Fruit fly (Drosophila melanogaster) whole organism, prepupa: ENCODE data around the gene bcd.

Experiments
- Blimp-1 ChIP-seq: fragments of 200-800 bp; sonication (Bioruptor generic); optimal IDR thresholded peaks from 3 replicates; lab custom pipeline; 2017; ENCODE audit warnings: missing biosample characterization, missing genetic modification characterization, mild to moderate bottlenecking, moderate library complexity, missing genetic modification reagents
- CG10669 ChIP-seq: fragments of 200-800 bp; sonication (Bioruptor generic); optimal IDR thresholded peaks from 3 replicates; lab custom pipeline; 2018; ENCODE audit warnings: missing biosample characterization, mild to moderate bottlenecking, missing genetic modification characterization, moderate library complexity
- CG11294 ChIP-seq: fragments of 200-800 bp; sonication (Bioruptor generic); IDR thresholded peaks from 2 replicates; pipeline ENCODE4 v1.3.6; 2022; ENCODE audit warnings: missing biosample characterization, missing genetic modification characterization
- CG11762 ChIP-seq: fragments of 200-800 bp; sonication (Bioruptor generic); optimal IDR thresholded peaks from 3 replicates; lab custom pipeline; 2016; ENCODE audit warnings: missing biosample characterization, missing genetic modification characterization; ENCODE audit not compliant: insufficient read depth
- CG1621 ChIP-seq: fragments of 200-800 bp; sonication (Bioruptor generic); optimal IDR thresholded peaks from 3 replicates; lab custom pipeline; 2018; ENCODE audit warnings: missing biosample characterization, mild to moderate bottlenecking, missing genetic modification characterization
- CG16779 ChIP-seq: fragments of 200-800 bp; sonication (Bioruptor generic); optimal IDR thresholded peaks from 3 replicates; lab custom pipeline; 2017; ENCODE audit warnings: missing biosample characterization, mild to moderate bottlenecking, missing genetic modification characterization
- CG3032 ChIP-seq: fragments of 200-800 bp; optimal IDR thresholded peaks from 2 replicates; lab custom pipeline; 2019; ENCODE audit warnings: missing biosample characterization, mild to moderate bottlenecking, missing genetic modification characterization, moderate library complexity
- CG32006 ChIP-seq: fragments of 200-800 bp; sonication (Bioruptor generic); optimal IDR thresholded peaks from 3 replicates; lab custom pipeline; 2017; ENCODE audit warnings: missing biosample characterization, mild to moderate bottlenecking, missing genetic modification characterization
- CG34406 ChIP-seq: fragments of 200-800 bp; sonication (Bioruptor generic); optimal IDR thresholded peaks from 3 replicates; lab custom pipeline; 2016; ENCODE audit warnings: missing biosample characterization, missing genetic modification characterization
- CG4318 ChIP-seq: fragments of 200-800 bp; sonication (Bioruptor generic); optimal IDR thresholded peaks from 3 replicates; lab custom pipeline; 2017; ENCODE audit warnings: missing biosample characterization, mild to moderate bottlenecking, missing genetic modification characterization
- CG6163 ChIP-seq: fragments of 200-800 bp; sonication (Bioruptor generic); IDR thresholded peaks from 3 replicates; pipeline ENCODE4 v1.3.6; 2022; ENCODE audit warnings: missing biosample characterization, missing genetic modification characterization
- CG6276 ChIP-seq: fragments of 200-800 bp; sonication (Bioruptor generic); optimal IDR thresholded peaks from 2 replicates; lab custom pipeline; 2017; ENCODE audit warnings: missing biosample characterization, mild to moderate bottlenecking, missing genetic modification characterization
- CG6792 ChIP-seq: fragments of 200-800 bp; sonication (Bioruptor generic); optimal IDR thresholded peaks from 3 replicates; lab custom pipeline; 2016; ENCODE audit warnings: missing biosample characterization, missing genetic modification characterization
- CG6808 ChIP-seq: fragments of 200-800 bp; sonication (Bioruptor generic); optimal IDR thresholded peaks from 3 replicates; lab custom pipeline; 2017; ENCODE audit warnings: missing biosample characterization, missing genetic modification characterization, mild to moderate bottlenecking, moderate library complexity, missing genetic modification reagents
- CG6854 ChIP-seq: fragments of 200-800 bp; sonication (Bioruptor generic); optimal IDR thresholded peaks from 2 replicates; lab custom pipeline; 2017; ENCODE audit warnings: missing biosample characterization, mild to moderate bottlenecking, missing genetic modification characterization
- CG8319 ChIP-seq: fragments of 200-800 bp; sonication (Bioruptor generic); optimal IDR thresholded peaks from 3 replicates; lab custom pipeline; 2016; ENCODE audit warnings: missing biosample characterization, missing genetic modification characterization
- CG8632 ChIP-seq: fragments of 200-800 bp; sonication (Bioruptor generic); optimal IDR thresholded peaks from 3 replicates; lab custom pipeline; 2016; ENCODE audit warnings: missing biosample characterization, missing genetic modification characterization
- CG9139 ChIP-seq: fragments of 200-800 bp; sonication (Bioruptor generic); optimal IDR thresholded peaks from 3 replicates; lab custom pipeline; 2017; ENCODE audit warnings: missing biosample characterization, mild to moderate bottlenecking, missing genetic modification characterization
- Eip75B ChIP-seq: fragments of 200-800 bp; sonication (Bioruptor generic); optimal IDR thresholded peaks from 3 replicates; lab custom pipeline; 2016; ENCODE audit warnings: missing biosample characterization, missing genetic modification characterization
- Eip93F ChIP-seq: fragments of 200-800 bp; sonication (Bioruptor generic); optimal IDR thresholded peaks from 2 replicates; lab custom pipeline; 2016; ENCODE audit warnings: missing biosample characterization, mild to moderate bottlenecking, missing genetic modification characterization
- Ets96B ChIP-seq: fragments of 200-800 bp; optimal IDR thresholded peaks from 2 replicates; lab custom pipeline; 2019; ENCODE audit warnings: missing biosample characterization, mild to moderate bottlenecking, missing genetic modification characterization, moderate library complexity
- Lpt ChIP-seq: fragments of 200-800 bp; sonication (Bioruptor generic); optimal IDR thresholded peaks from 3 replicates; lab custom pipeline; 2016; ENCODE audit warnings: missing biosample characterization, missing genetic modification characterization
- Smox ChIP-seq: fragments of 200-800 bp; sonication (Bioruptor generic); optimal IDR thresholded peaks from 3 replicates; lab custom pipeline; 2016; ENCODE audit warnings: missing biosample characterization, missing genetic modification characterization
- Sox102F ChIP-seq: fragments of 200-800 bp; sonication (Bioruptor generic); optimal IDR thresholded peaks from 2 replicates; lab custom pipeline; 2016; ENCODE audit warnings: missing biosample characterization, mild to moderate bottlenecking, missing genetic modification characterization
- Sox15 ChIP-seq: fragments of 200-800 bp; sonication (Bioruptor generic); optimal IDR thresholded peaks from 3 replicates; lab custom pipeline; 2016; ENCODE audit warnings: missing biosample characterization, missing genetic modification characterization
- achi ChIP-seq: fragments of 200-800 bp; sonication (Bioruptor generic); optimal IDR thresholded peaks from 3 replicates; lab custom pipeline; 2016; ENCODE audit warnings: missing biosample characterization, missing genetic modification characterization
- acj6 ChIP-seq: fragments of 200-800 bp; sonication (Bioruptor generic); optimal IDR thresholded peaks from 3 replicates; lab custom pipeline; 2016; ENCODE audit warnings: missing biosample characterization, missing genetic modification characterization
- cyc ChIP-seq: fragments of 200-800 bp; sonication (Bioruptor generic); optimal IDR thresholded peaks from 3 replicates; lab custom pipeline; 2016; ENCODE audit warnings: missing biosample characterization, missing genetic modification characterization
- dsx ChIP-seq: fragments of 200-800 bp; optimal IDR thresholded peaks from 3 replicates; lab custom pipeline; 2019; ENCODE audit warnings: missing biosample characterization, mild to moderate bottlenecking, missing genetic modification characterization, moderate library complexity; ENCODE audit not compliant: poor library complexity, severe bottlenecking
- esn ChIP-seq: fragments of 200-800 bp; sonication (Bioruptor generic); optimal IDR thresholded peaks from 2 replicates; lab custom pipeline; 2016; ENCODE audit warnings: missing biosample characterization, mild to moderate bottlenecking, missing genetic modification characterization, moderate library complexity
- fd85E ChIP-seq: fragments of 200-800 bp; sonication (Bioruptor generic); optimal IDR thresholded peaks from 3 replicates; lab custom pipeline; 2016; ENCODE audit warnings: missing biosample characterization, missing genetic modification characterization
- fkh ChIP-seq: fragments of 200-800 bp; sonication (Bioruptor generic); optimal IDR thresholded peaks from 3 replicates; lab custom pipeline; 2017; ENCODE audit warnings: missing biosample characterization, mild to moderate bottlenecking, missing genetic modification characterization, moderate library complexity
- net ChIP-seq: fragments of 200-800 bp; sonication (Bioruptor generic); optimal IDR thresholded peaks from 3 replicates; lab custom pipeline; 2016; ENCODE audit warnings: missing biosample characterization, missing genetic modification characterization
- pdm3 ChIP-seq: fragments of 200-800 bp; sonication (Bioruptor generic); optimal IDR thresholded peaks from 3 replicates; lab custom pipeline; 2016; ENCODE audit warnings: missing biosample characterization, missing genetic modification characterization
- spab ChIP-seq: fragments of 200-800 bp; sonication (Bioruptor generic); optimal IDR thresholded peaks from 2 replicates; lab custom pipeline; 2017; ENCODE audit warnings: missing biosample characterization, mild to moderate bottlenecking, missing genetic modification characterization, missing genetic modification reagents
- ss ChIP-seq, 2 experiments: fragments of 200-800 bp; sonication (Bioruptor generic); optimal IDR thresholded peaks; 2 replicates in 1 of 2; 3 replicates in 1 of 2; lab custom pipeline; 2017 to 2018; ENCODE audit warnings: mild to moderate bottlenecking in 2 of 2, missing biosample characterization in 2 of 2, missing genetic modification characterization in 2 of 2, moderate library complexity in 1 of 2
- svp ChIP-seq: fragments of 200-800 bp; sonication (Bioruptor generic); peaks from one replicate; lab custom pipeline; 2016; ENCODE audit warnings: missing biosample characterization, missing genetic modification characterization
- topi ChIP-seq: fragments of 200-800 bp; sonication (Bioruptor generic); optimal IDR thresholded peaks from 3 replicates; lab custom pipeline; 2016; ENCODE audit warnings: missing biosample characterization, missing genetic modification characterization
- vri ChIP-seq: fragments of 200-800 bp; sonication (Bioruptor generic); optimal IDR thresholded peaks from 3 replicates; lab custom pipeline; 2016; ENCODE audit warnings: missing biosample characterization, mild to moderate bottlenecking, missing genetic modification characterization

Gene bcd

dm6 chr3R:6754104-6754951 is 4.9 kb downstream of the bcd start, which contains the start of gene zen:
Gene zen, minus strand, starts transcription at chr3R:6754194.
- TF ChIP-seq CG11762 (GFP tag; lab: Kevin White, UChicago): no peak
- TF ChIP-seq fd85E (GFP tag; lab: Kevin White, UChicago): no peak
- no peak for TF ChIP-seq CG11294
- no peak for TF ChIP-seq dsx (GFP tag; lab: Kevin White, UChicago)
- TF ChIP-seq spab (GFP tag; lab: Kevin White, UChicago): no peak
- no peak for TF ChIP-seq Sox15 (GFP tag; lab: Kevin White, UChicago)
- TF ChIP-seq pdm3: no peak
- TF ChIP-seq CG3032: no peak
- no peak for TF ChIP-seq Blimp-1
- no peak for TF ChIP-seq CG6276 (GFP tag; lab: Kevin White, UChicago)
- no peak for TF ChIP-seq CG6854 (GFP tag; lab: Kevin White, UChicago)
- no peak for TF ChIP-seq Ets96B (tag; lab: Kevin White, UChicago)
- TF ChIP-seq net (GFP tag; lab: Kevin White, UChicago): no peak
- no peak for TF ChIP-seq Smox
- no peak for TF ChIP-seq CG6808 (GFP tag; lab: Kevin White, UChicago)
- TF ChIP-seq, all 60 proteins: peak for 0

DNA sequence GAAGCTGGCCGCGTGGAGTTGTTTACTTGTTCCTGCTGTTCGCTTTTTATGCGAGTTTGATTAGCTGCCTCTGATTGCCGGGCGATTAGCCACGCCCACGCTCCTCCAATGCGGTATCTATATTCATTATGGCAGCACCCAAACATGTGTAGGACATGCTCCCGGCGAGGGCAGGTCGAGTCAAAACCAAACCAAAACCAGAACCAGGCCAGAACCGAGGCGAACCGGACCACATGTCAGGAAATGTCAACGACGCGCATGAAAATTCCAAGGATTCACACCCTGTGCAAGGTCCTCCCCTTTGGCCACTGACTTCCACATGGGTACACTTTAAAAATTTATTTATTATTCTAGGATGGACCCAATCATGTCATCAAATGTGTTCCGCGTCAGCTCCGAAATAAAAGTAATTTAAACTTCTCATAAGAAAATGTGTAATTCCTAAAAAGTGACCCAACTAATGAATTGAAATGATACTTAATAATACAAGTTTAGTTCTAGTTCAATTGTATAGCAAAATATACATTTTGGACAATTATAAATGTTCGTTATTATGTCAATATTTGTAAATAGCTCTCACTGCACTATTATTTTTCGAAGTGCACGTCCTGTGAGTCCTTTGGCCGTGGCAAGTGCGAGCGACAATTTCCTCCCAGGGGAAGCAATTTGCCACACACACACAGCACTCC is 7.7 kb downstream of the bcd start:
- no peak for TF ChIP-seq CG6163 (GFP tag; lab: Robert Waterston, UW)
- TF ChIP-seq Eip75B (GFP tag; lab: Kevin White, UChicago): no peak
- TF ChIP-seq CG8632 (GFP tag; lab: Kevin White, UChicago): no peak
- TF ChIP-seq achi (GFP tag; lab: Kevin White, UChicago): no peak
- TF ChIP-seq CG10669 (GFP tag; lab: Kevin White, UChicago): no peak
- no peak for TF ChIP-seq Sox15 (GFP tag; lab: Kevin White, UChicago)
- no peak for TF ChIP-seq Sox102F (GFP tag; lab: Kevin White, UChicago)
- no peak for TF ChIP-seq Eip93F (GFP tag; lab: Kevin White, UChicago)
- no peak for TF ChIP-seq CG6854 (GFP tag; lab: Kevin White, UChicago)
- TF ChIP-seq svp (GFP tag; lab: Kevin White, UChicago): no peak
- TF ChIP-seq CG8319 (GFP tag; lab: Kevin White, UChicago): no peak
- no peak for TF ChIP-seq dsx (GFP tag; lab: Kevin White, UChicago)
- TF ChIP-seq acj6: no peak

DNA sequence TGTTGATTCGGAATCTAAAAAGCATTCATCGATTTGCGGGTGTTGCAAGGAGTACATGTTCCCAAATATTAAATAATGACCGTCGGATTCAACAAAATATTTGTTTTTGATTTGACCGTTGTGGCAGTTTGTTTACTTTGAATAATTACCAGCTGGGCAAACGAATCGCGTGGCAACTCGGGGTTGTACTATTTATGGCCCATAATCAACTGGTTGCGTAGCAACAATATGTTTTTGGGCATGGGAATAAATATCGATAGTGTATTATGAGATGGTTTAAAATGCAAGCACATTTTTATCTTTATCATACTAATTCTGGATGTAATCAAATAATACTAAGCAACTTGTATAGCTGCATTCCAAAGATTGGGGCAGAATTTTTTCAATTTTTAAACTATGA is 11.4 kb downstream of the bcd start, which contains the start of gene CG34297:
Gene CG34297, minus strand, starts transcription at position 101 of the 400 bp plus-strand sequence.
- TF ChIP-seq Lpt (GFP tag; lab: Kevin White, UChicago) (no peak), svp (GFP tag; lab: Kevin White, UChicago) (peak; percentile 42)

dm6 chr3R:6746212-6746611 is 13.1 kb downstream of the bcd start:
- TF ChIP-seq CG34406 (GFP tag; lab: Kevin White, UChicago): no peak
- no peak for TF ChIP-seq esn (GFP tag; lab: Kevin White, UChicago)
- no peak for TF ChIP-seq topi (GFP tag; lab: Kevin White, UChicago)
- no peak for TF ChIP-seq svp (GFP tag; lab: Kevin White, UChicago)
- no peak for TF ChIP-seq Lpt (GFP tag; lab: Kevin White, UChicago)
- TF ChIP-seq achi (GFP tag; lab: Kevin White, UChicago): no peak
- no peak for TF ChIP-seq CG32006
- no peak for TF ChIP-seq cyc (GFP tag; lab: Kevin White, UChicago)
- no peak for TF ChIP-seq CG4318 (GFP tag; lab: Kevin White, UChicago)
- no peak for TF ChIP-seq Sox15 (GFP tag; lab: Kevin White, UChicago)
- TF ChIP-seq CG9139 (GFP tag; lab: Kevin White, UChicago): no peak
- TF ChIP-seq vri (GFP tag; lab: Kevin White, UChicago): no peak
- TF ChIP-seq ss (GFP tag; optimal IDR thresholded peaks at IDR 0.05; lab: Kevin White, UChicago): no peak
- no peak for TF ChIP-seq CG1621 (tag; lab: Kevin White, UChicago)
- TF ChIP-seq CG6792 (GFP tag; lab: Kevin White, UChicago): no peak
- TF ChIP-seq CG16779 (tag; lab: Kevin White, UChicago): no peak
- no peak for TF ChIP-seq CG6808 (GFP tag; lab: Kevin White, UChicago)
- TF ChIP-seq fkh (GFP tag; lab: Kevin White, UChicago): no peak
